Worm (Caenorhabditis elegans) whole organism, L4/young adult: ENCODE data around the gene F56B3.11.

Source experiments
- W03F9.2 ChIP-seq: fragments of 150-350 bp; optimal IDR thresholded peaks from 2 replicates; lab custom pipeline; 2014; ENCODE audit warnings: missing biosample characterization, missing genetic modification characterization
- dao-5 ChIP-seq: sonication (generic microtip); optimal IDR thresholded peaks from 2 replicates; lab custom pipeline; 2016; ENCODE audit warnings: missing genotype, missing genetic modification characterization, moderate library complexity, missing compliant biosample characterization
- him-1 ChIP-seq: sonication (generic microtip); optimal IDR thresholded peaks from 2 replicates; lab custom pipeline; 2016; ENCODE audit warnings: missing genotype, missing genetic modification reagents, missing genetic modification characterization, missing compliant biosample characterization

The F56B3.11 gene

DNA sequence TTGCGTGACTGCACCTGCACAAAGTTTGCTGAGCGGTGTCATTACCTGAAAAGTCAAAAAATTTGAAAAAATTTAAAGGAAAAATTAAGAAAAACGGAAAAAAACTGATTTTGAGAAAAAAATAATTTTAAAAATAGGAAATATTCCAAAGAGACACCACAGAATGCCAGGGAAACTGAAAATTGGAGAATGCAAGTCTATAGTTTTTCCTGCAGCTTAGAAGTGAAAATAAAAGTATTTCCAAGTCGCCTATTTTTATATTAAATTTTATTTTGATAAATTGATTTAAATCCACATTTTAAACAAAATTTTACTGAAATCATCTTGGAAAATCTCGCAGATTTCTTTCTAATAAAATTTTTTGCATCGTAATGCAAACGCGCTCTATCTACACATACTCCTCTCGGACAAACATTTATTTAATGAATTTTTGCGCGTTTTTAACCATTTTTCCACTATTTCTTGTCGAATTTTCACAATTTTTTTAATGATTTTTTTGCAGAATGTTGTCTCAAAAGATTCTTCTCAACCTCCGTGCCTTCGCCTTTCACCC is at the start of gene F56B3.11, which contains the start of gene ech-5:
TSS of gene F56B3.11 (minus strand) at position 51 of the 553 bp plus-strand sequence.
TSS of gene ech-5 (plus strand) at position 503 of the 553 bp plus-strand sequence.
- TF ChIP-seq W03F9.2 (tag; lab: Kevin White, UChicago) (peak; percentile 80), dao-5 (tag; lab: Kevin White, UChicago) (no peak), him-1 (tag; lab: Kevin White, UChicago) (peak; percentile 6)

DNA sequence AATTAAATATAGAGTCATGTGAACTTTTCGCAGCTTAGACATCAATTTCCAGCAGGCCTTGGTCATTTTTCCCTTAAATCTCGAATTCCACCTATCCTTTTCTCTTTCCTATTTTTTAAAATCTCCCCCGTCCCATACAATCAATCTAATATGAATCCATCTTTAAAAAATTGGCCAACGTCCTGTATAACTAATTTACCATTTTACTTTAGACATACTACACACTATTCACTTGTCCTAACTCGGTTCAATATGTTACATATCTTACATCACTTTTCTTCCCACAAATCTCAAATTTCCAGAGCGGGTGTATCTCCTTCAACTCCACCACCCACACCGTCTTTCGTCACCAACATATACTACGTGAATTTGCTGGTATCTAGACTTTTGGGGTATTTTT is 48.8 kb upstream of the F56B3.11 start, which contains the start of gene lgc-33:
TSS of gene lgc-33 (plus strand) at position 301 of the 400 bp plus-strand sequence.
- TF ChIP-seq him-1 (tag; lab: Kevin White, UChicago) (no peak), W03F9.2 (tag; lab: Kevin White, UChicago) (no peak), dao-5 (tag; lab: Kevin White, UChicago) (no peak)

DNA sequence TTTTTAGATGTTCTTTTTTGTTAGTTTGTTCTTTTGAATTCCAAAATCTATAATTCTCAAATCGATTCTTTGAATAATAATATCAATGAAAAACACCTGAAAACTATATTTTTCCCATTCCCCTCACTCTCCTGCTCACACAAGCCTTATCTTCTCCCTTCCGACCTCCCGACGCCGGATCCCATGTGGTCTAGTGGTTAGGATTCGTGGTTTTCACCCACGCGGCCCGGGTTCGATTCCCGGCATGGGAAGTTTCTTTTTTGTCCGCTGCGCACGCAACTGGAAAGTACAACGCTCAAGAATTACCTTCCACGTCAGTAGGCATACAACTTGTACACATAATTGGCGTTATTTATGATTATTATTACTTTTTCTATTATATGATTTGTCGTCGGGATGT is 46.3 kb upstream of the F56B3.11 start:
- TF ChIP-seq him-1 (tag; lab: Kevin White, UChicago) (no peak), dao-5 (tag; lab: Kevin White, UChicago) (peak; percentile 57)

DNA sequence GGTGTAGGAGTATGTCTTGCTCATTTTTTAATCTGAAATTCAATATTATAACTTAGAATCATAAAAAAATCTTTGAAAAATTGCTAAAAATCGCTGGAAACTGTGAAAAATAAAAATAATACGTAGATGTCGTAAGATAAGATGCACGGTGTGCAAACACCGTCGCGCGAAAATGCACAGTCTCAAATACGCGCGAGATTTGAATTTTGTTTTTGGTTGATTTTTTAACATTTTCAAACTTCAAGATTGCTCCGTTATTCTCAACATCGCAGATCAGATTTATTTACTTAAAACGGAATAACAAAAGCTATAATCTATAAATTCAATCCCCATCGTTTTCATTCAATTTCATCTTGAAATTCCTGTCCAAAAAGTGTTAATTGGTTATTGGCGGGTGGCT is 45.7 kb upstream of the F56B3.11 start, which contains the start of gene Y55F3BR.6:
TSS of gene Y55F3BR.6 (minus strand) at position 32 of the 400 bp plus-strand sequence.
- no peak for TF ChIP-seq dao-5 (tag; lab: Kevin White, UChicago)
- no peak for TF ChIP-seq him-1 (tag; lab: Kevin White, UChicago)
- no peak for TF ChIP-seq W03F9.2 (tag; lab: Kevin White, UChicago)

- TF ChIP-seq dao-5 (tag; lab: Kevin White, UChicago) (no peak), W03F9.2 (tag; lab: Kevin White, UChicago) (no peak), him-1 (tag; lab: Kevin White, UChicago) (no peak)
Measured at ce11 chrIV:833517-833916, 37.1 kb upstream of the F56B3.11 start.

DNA sequence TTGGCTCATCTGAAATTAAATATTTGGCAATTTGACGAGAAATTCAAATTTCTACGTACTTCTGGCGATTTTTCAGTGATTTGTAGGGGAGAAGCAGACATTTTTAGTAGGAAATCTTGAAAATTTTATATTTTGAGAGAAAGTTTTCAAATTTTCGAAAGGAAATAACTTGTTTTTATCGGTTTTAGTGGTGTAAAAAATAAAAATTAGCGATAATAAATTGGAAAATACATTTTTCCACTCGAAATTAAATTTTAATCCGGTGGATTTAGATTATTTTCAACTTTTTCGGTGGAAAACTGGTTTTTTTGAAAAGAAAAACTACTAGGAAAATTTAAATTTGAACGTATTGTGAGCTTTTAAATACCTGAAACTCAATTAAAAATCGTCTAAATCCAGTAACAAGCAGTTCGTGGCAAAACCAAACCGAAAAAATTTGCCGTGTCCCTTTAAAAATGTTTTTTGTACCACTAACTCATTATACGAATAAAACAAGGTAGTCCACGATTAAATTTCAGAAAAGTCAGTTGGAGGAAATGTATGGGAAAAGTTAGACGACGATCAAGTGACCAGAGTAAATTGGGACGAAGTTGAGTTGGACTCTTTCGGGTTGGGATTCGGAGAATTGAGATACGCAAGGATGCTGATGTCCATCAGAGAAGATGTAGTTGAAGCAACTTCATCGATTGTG is 35.6 kb upstream of the F56B3.11 start, which contains the start of the genes madf-1 and Y55F3BR.10:
TSS of gene madf-1 (minus strand) at position 101 of the 691 bp plus-strand sequence.
TSS of gene Y55F3BR.10 (plus strand) at position 641 of the 691 bp plus-strand sequence.
- TF ChIP-seq him-1 (tag; lab: Kevin White, UChicago) = no peak
- TF ChIP-seq dao-5 (tag; lab: Kevin White, UChicago) = no peak
- no peak for TF ChIP-seq W03F9.2 (tag; lab: Kevin White, UChicago)

DNA sequence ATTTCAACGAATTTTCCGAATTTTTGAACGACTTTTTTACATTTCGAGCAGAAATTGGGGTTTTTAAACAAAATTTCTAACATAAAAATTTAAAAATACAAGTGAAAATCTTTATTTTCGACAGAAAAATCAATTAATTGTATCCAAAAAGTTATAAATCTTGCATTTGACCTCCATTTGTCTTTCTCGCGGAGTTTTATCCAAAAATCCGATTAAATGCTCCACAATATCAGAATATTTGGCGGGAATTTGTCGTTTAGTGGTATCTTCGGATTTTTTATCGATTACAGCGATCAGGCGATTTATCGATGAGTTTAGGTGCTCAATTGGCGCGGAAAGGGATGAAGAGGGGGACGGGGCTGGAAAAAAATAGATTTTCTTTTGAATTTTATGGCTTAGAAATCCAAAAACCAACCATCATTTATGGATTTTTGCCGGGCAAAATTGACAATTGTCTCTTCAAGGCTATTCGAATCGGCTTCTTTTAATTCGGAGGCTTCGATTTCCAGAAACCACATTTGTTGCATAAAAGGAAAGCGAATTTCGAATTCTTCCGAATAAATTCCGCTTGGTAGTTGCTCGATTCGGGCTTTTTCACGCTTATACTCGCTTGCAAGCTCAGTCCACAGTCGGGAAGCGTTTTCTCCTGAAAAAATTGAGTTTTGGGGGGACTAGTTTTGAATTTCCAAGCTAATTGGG is 34.0 kb upstream of the F56B3.11 start:
- TF ChIP-seq W03F9.2 (tag; lab: Kevin White, UChicago) = no peak
- TF ChIP-seq him-1 (tag; lab: Kevin White, UChicago) = no peak
- TF ChIP-seq dao-5 (tag; lab: Kevin White, UChicago) = no peak

- TF ChIP-seq dao-5 (tag; lab: Kevin White, UChicago) (no peak), him-1 (tag; lab: Kevin White, UChicago) (no peak), W03F9.2 (tag; lab: Kevin White, UChicago) (no peak)
Measured at ce11 chrIV:829691-830090, 33.3 kb upstream of the F56B3.11 start.

ce11 chrIV:829107-829506 is 32.7 kb upstream of the F56B3.11 start:
- TF ChIP-seq him-1 (tag; lab: Kevin White, UChicago) (no peak), dao-5 (tag; lab: Kevin White, UChicago) (no peak), W03F9.2 (tag; lab: Kevin White, UChicago) (no peak)

- no peak for TF ChIP-seq him-1 (tag; lab: Kevin White, UChicago)
- TF ChIP-seq W03F9.2 (tag; lab: Kevin White, UChicago) = no peak
- no peak for TF ChIP-seq dao-5 (tag; lab: Kevin White, UChicago)
Measured at ce11 chrIV:828427-828826, 32.1 kb upstream of the F56B3.11 start.

DNA sequence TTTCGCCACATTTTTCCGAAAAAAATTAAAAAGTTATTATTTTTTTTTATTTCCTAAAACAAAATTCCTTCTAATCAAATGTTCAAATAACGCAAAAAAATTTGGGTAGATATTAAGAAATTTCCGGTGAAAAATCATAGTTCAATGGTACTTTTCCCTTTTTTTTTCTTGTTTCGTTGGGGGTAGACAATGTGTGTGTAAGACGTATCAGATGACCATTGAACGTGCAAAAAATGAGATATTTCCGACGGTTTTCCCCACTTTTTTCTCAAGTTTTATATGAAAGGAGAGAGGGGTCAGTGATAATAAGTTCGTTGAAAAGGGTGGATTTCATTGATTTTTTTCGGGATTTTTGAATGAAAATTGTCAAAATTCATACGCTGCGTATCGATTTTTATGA is 29.8 kb upstream of the F56B3.11 start:
- TF ChIP-seq W03F9.2 (tag; lab: Kevin White, UChicago) (no peak), dao-5 (tag; lab: Kevin White, UChicago) (no peak)

ce11 chrIV:824854-825253 is 28.5 kb upstream of the F56B3.11 start, which contains the start of gene zipt-15:
zipt-15 (minus strand) TSS chrIV:824954.
- TF ChIP-seq W03F9.2 (tag; lab: Kevin White, UChicago) (no peak), dao-5 (tag; lab: Kevin White, UChicago) (no peak), him-1 (tag; lab: Kevin White, UChicago) (no peak)

ce11 chrIV:817879-818278 is 21.5 kb upstream of the F56B3.11 start:
- TF ChIP-seq him-1 (tag; lab: Kevin White, UChicago) (no peak), dao-5 (tag; lab: Kevin White, UChicago) (no peak), W03F9.2 (tag; lab: Kevin White, UChicago) (no peak)
